Worm (Caenorhabditis elegans): ENCODE measurements around the gene F39B3.7.

Gene F39B3.7

DNA sequence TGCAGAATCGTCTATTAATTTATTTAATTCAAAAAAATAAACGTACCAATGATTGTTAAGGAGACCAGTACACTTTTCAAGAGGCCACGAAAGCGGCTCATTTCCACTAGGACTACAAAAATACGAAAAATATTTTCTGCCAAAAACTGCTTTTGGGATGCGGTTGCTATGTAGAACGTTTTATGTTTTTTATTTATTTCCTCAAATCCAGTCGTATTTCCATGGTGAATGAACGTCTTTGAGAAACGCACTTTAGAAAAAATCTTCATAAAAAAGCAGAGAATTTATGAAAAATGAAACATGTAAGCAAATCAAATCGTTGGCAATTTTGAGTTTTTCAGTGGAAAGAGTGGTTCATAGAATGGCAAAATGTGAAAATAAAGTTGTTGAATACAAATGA, at the start of gene F39B3.7:
TSS of gene F39B3.7 (minus strand) at position 101 of the 400 bp plus-strand sequence.
- TF ChIP-seq flt-1 (GFP tag; IDR thresholded peaks at IDR 0.05): no peak
- TF ChIP-seq ref-1 (GFP tag; conservative IDR thresholded peaks at IDR 0.05): no peak
- no peak for TF ChIP-seq tab-1 (GFP tag; IDR thresholded peaks at IDR 0.05)
- TF ChIP-seq med-1 (GFP tag; optimal IDR thresholded peaks at IDR 0.05; ENCODE audit: insufficient read depth): no peak
- TF ChIP-seq ztf-29 (GFP tag; IDR thresholded peaks at IDR 0.05): no peak
- no peak for TF ChIP-seq cog-1 (tag; optimal IDR thresholded peaks at IDR 0.05)
- no peak for TF ChIP-seq klf-2 (GFP tag; conservative IDR thresholded peaks at IDR 0.05)

DNA sequence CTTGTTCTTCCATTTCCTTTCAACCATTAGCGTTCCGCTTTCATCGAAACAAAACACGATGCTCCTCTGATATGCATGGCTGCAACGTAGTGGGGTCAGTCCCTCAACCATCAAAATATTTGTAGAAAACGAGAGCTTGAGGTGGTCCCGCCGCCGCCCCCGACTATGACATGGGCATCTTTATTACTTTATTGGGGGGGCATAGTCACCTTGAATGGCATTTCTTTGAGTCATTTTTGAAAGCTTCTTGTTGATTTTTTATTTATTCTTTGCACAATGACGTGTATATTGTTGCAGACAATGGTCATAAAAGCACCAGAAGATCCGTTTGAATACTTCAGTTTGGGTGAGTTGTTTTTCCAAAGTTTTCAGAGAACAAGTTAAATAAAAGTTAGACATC, 47.0 kb upstream of the F39B3.7 start, which contains the start of gene ncs-7:
TSS of gene ncs-7 (plus strand) at position 301 of the 400 bp plus-strand sequence.
- TF ChIP-seq cog-1 (tag; optimal IDR thresholded peaks at IDR 0.05) (no peak), ztf-29 (GFP tag; IDR thresholded peaks at IDR 0.05) (no peak), ref-1 (GFP tag; conservative IDR thresholded peaks at IDR 0.05) (no peak), med-1 (GFP tag; optimal IDR thresholded peaks at IDR 0.05; ENCODE audit: insufficient read depth) (no peak), ztf-23 (GFP tag; IDR thresholded peaks at IDR 0.05) (no peak), tab-1 (GFP tag; IDR thresholded peaks at IDR 0.05) (no peak), klf-2 (GFP tag; conservative IDR thresholded peaks at IDR 0.05) (no peak), T22C8.4 (GFP tag; IDR thresholded peaks at IDR 0.05) (no peak), flt-1 (GFP tag; IDR thresholded peaks at IDR 0.05) (no peak)

DNA sequence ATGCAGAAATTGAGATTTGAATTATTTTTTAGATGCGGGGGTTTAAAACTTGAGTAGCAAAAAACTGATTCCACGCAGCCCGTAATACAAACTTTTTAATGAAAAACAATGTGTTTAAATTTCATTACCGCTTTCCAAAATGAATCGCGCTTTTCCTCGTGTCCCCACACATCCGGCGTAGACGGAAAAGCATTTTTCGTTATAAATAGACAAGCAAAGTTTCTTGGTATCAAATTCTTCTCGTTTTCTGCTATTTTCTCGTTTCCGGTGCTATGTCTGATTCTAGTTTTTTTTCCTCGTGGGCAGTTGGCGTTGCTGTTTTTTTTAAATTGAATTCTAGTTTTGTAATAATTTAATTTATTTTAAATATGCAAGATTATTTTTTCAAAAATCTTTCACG, 45.7 kb upstream of the F39B3.7 start:
- TF ChIP-seq ztf-23 (GFP tag; IDR thresholded peaks at IDR 0.05) (no peak), T22C8.4 (GFP tag; IDR thresholded peaks at IDR 0.05) (no peak), klf-2 (GFP tag; conservative IDR thresholded peaks at IDR 0.05) (no peak), ztf-29 (GFP tag; IDR thresholded peaks at IDR 0.05) (no peak), tab-1 (GFP tag; IDR thresholded peaks at IDR 0.05) (no peak), cog-1 (tag; optimal IDR thresholded peaks at IDR 0.05) (no peak), med-1 (GFP tag; optimal IDR thresholded peaks at IDR 0.05; ENCODE audit: insufficient read depth) (no peak), ref-1 (GFP tag; conservative IDR thresholded peaks at IDR 0.05) (no peak), flt-1 (GFP tag; IDR thresholded peaks at IDR 0.05) (no peak)

DNA sequence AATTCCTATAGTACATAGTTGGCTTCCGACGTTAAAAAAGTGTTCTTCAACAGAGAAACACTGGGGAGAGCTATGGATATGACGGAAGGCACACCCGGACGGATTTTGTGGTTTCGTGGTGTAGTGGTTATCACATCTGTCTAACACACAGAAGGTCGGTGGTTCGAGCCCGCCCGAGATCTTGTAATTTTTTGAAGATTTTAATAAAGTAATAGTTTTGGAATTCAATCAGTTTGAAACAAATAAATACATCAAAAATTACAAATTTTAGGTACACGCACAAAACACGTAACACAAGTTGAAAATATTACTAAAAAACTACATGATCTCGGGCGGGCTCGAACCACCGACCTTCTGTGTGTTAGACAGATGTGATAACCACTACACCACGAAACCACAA, 43.9 kb upstream of the F39B3.7 start:
- TF ChIP-seq cog-1 (tag; optimal IDR thresholded peaks at IDR 0.05) (no peak), ztf-29 (GFP tag; IDR thresholded peaks at IDR 0.05) (no peak), T22C8.4 (GFP tag; IDR thresholded peaks at IDR 0.05) (peak; percentile 45; the same call in 1 of the 2 replicates), tab-1 (GFP tag; IDR thresholded peaks at IDR 0.05) (0 out of 2 replicates have a peak, but pooled peaks have one; percentile 72), ref-1 (GFP tag; conservative IDR thresholded peaks at IDR 0.05) (peak; percentile 52; the same call in 1 of the 2 replicates), klf-2 (GFP tag; conservative IDR thresholded peaks at IDR 0.05) (no peak), flt-1 (GFP tag; IDR thresholded peaks at IDR 0.05) (peak; percentile 78), med-1 (GFP tag; optimal IDR thresholded peaks at IDR 0.05; ENCODE audit: insufficient read depth) (no peak), ztf-23 (GFP tag; IDR thresholded peaks at IDR 0.05) (0 out of 2 replicates have a peak, but pooled peaks have one; percentile 29)

DNA sequence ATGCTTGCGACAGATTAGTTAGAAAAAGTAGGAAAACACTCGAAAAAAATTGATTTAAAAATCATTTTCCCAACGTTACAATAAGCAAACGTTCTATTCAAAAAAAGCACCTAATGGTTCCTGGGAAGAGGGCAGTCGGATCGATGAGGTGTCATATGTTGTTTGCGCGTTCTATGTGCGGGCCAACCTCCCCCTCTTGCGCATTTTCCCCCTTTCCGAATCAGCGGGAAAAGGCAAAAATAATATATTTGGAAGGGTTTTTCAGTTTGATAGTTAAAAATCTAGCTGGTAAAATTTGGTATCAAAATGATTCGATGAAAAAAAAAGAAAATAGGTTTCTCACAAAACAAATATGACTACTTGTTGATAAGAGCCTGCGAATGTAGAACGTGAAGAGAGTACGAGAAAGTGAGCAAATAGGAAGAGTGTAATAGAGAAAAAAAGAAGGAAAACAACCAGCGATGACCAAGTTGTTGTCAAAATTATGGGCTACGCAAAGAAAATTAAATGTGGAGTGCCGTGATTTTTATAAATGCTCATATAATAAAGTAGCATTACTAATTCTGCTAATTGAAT, 43.2 kb upstream of the F39B3.7 start:
- TF ChIP-seq flt-1 (GFP tag; IDR thresholded peaks at IDR 0.05) (no peak), T22C8.4 (GFP tag; IDR thresholded peaks at IDR 0.05) (0 out of 2 replicates have a peak, but pooled peaks have one; percentile 28), ztf-23 (GFP tag; IDR thresholded peaks at IDR 0.05) (no peak), tab-1 (GFP tag; IDR thresholded peaks at IDR 0.05) (no peak), cog-1 (tag; optimal IDR thresholded peaks at IDR 0.05) (peak; percentile 51), ref-1 (GFP tag; conservative IDR thresholded peaks at IDR 0.05) (no peak), ztf-29 (GFP tag; IDR thresholded peaks at IDR 0.05) (no peak), med-1 (GFP tag; optimal IDR thresholded peaks at IDR 0.05; ENCODE audit: insufficient read depth) (no peak)

DNA sequence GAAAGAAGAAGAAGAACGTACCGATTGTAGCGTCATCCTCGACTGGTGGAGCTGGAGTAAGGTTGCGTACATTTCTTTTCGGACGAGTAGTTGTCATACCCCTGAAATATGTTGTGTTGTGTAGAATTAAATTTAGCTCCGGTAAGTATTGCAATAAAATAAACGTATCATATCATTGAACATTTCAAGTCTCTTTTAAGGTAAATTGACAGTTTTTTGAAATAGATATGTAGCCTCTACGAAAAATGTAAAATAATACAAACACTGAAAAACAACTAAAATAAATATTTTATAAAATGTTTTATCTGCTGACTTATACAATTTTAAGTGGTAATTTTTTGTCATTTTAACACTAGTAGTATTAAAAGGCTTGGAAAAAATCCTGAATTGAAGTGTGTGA, 42.7 kb upstream of the F39B3.7 start, which contains the start of gene C16H3.3:
TSS of gene C16H3.3 (minus strand) at position 101 of the 400 bp plus-strand sequence.
- TF ChIP-seq T22C8.4 (GFP tag; IDR thresholded peaks at IDR 0.05) (no peak), ref-1 (GFP tag; conservative IDR thresholded peaks at IDR 0.05) (no peak), ztf-29 (GFP tag; IDR thresholded peaks at IDR 0.05) (no peak), med-1 (GFP tag; optimal IDR thresholded peaks at IDR 0.05; ENCODE audit: insufficient read depth) (no peak), klf-2 (GFP tag; conservative IDR thresholded peaks at IDR 0.05) (no peak), ztf-23 (GFP tag; IDR thresholded peaks at IDR 0.05) (no peak), tab-1 (GFP tag; IDR thresholded peaks at IDR 0.05) (no peak)

DNA sequence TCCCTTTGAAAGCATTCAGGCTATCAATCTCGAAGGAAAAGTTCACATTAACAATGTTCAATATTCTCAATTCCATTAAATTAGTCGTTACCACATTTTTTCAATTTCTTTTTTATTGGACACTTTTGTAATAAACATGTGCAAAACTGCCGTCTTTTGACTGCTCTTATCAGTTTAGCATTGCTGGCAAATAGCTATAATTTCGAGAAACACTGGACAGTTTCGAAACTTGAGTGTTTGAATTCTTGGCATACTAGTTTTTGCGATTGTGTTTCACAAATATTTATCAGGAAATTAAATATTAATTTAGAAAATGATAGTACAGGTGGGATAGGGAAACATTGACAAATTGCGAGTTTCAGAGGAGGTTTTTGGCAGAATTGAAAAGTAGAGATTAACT, 34.1 kb upstream of the F39B3.7 start:
- TF ChIP-seq klf-2 (GFP tag; conservative IDR thresholded peaks at IDR 0.05): no peak
- no peak for TF ChIP-seq tab-1 (GFP tag; IDR thresholded peaks at IDR 0.05)
- TF ChIP-seq cog-1 (tag; optimal IDR thresholded peaks at IDR 0.05): no peak
- TF ChIP-seq ref-1 (GFP tag; conservative IDR thresholded peaks at IDR 0.05): no peak
- no peak for TF ChIP-seq ztf-29 (GFP tag; IDR thresholded peaks at IDR 0.05)
- no peak for TF ChIP-seq flt-1 (GFP tag; IDR thresholded peaks at IDR 0.05)
- no peak for TF ChIP-seq ztf-23 (GFP tag; IDR thresholded peaks at IDR 0.05)
- TF ChIP-seq T22C8.4 (GFP tag; IDR thresholded peaks at IDR 0.05): no peak
- TF ChIP-seq med-1 (GFP tag; optimal IDR thresholded peaks at IDR 0.05; ENCODE audit: insufficient read depth): no peak

DNA sequence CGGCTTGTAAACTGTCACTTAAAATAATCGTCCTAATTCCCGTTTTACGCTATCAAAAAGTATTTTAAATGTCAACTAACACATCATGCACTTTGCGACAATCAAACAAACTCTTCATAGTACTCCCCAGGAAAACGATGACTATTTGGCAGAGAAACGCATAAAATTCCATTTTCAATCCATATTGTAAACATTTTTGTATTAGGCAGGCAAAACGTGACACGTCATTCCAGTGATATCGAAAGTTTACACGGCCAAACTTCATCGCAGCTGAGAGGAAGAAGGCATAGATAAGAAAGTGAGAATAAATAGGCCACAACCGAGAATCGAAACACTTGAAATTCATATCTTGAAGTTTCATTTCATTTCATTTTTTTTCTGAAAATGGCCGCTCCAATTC, 32.9 kb upstream of the F39B3.7 start, which contains the start of gene lec-9:
TSS of gene lec-9 (plus strand) at position 349 of the 400 bp plus-strand sequence.
- TF ChIP-seq cog-1 (tag; optimal IDR thresholded peaks at IDR 0.05): no peak
- TF ChIP-seq ref-1 (GFP tag; conservative IDR thresholded peaks at IDR 0.05): no peak
- TF ChIP-seq med-1 (GFP tag; optimal IDR thresholded peaks at IDR 0.05; ENCODE audit: insufficient read depth): no peak
- no peak for TF ChIP-seq flt-1 (GFP tag; IDR thresholded peaks at IDR 0.05)
- no peak for TF ChIP-seq ztf-29 (GFP tag; IDR thresholded peaks at IDR 0.05)
- no peak for TF ChIP-seq ztf-23 (GFP tag; IDR thresholded peaks at IDR 0.05)
- TF ChIP-seq klf-2 (GFP tag; conservative IDR thresholded peaks at IDR 0.05): no peak
- TF ChIP-seq tab-1 (GFP tag; IDR thresholded peaks at IDR 0.05): no peak
- TF ChIP-seq T22C8.4 (GFP tag; IDR thresholded peaks at IDR 0.05): no peak

DNA sequence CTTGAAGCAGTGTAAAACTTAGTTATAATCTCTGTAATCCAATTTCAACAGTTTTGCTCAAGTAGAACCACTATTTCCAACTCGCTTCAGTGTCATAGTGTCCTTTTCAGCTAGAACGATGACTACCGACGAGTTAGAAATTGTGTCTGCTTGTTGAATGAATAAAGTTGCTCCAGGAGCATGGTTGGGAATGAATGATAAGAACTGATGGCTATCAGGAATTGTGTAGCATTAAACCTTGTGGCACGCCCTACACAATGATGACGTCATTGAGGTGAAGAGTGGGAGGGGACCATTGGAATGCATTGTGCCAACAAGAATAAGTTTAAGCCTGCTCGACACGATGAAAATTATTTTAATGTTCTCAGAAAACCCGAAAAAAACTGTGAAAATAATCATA, 31.4 kb upstream of the F39B3.7 start:
- TF ChIP-seq ref-1 (GFP tag; conservative IDR thresholded peaks at IDR 0.05): no peak
- TF ChIP-seq tab-1 (GFP tag; IDR thresholded peaks at IDR 0.05): no peak
- no peak for TF ChIP-seq T22C8.4 (GFP tag; IDR thresholded peaks at IDR 0.05)
- TF ChIP-seq ztf-29 (GFP tag; IDR thresholded peaks at IDR 0.05): no peak
- TF ChIP-seq cog-1 (tag; optimal IDR thresholded peaks at IDR 0.05): no peak
- no peak for TF ChIP-seq med-1 (GFP tag; optimal IDR thresholded peaks at IDR 0.05; ENCODE audit: insufficient read depth)
- TF ChIP-seq ztf-23 (GFP tag; IDR thresholded peaks at IDR 0.05): no peak
